Worm (Caenorhabditis elegans): Measurements from ENCODE around the gene T04A8.8.

The T04A8.8 gene

ce11 chrIII:4721750-4722149, 28.0 kb downstream of the T04A8.8 start, which contains the start of gene acy-1 (continued):
- TF ChIP-seq ceh-18 (tag; optimal IDR thresholded peaks at IDR 0.05): peak; percentile 89
- TF ChIP-seq elt-4 (tag; optimal IDR thresholded peaks at IDR 0.05): no peak
- peak; percentile 79 for TF ChIP-seq tbx-2 (tag; optimal IDR thresholded peaks at IDR 0.05)
- TF ChIP-seq npax-4 (tag; optimal IDR thresholded peaks at IDR 0.05): no peak
- no peak for TF ChIP-seq pros-1 (tag; optimal IDR thresholded peaks at IDR 0.05)
- no peak for TF ChIP-seq ceh-48 (tag; optimal IDR thresholded peaks at IDR 0.05)
- TF ChIP-seq syd-9 (tag; optimal IDR thresholded peaks at IDR 0.05): peak; percentile 1
- TF ChIP-seq ceh-2 (tag; optimal IDR thresholded peaks at IDR 0.05): peak; percentile 38
- no peak for TF ChIP-seq pqm-1 (tag; optimal IDR thresholded peaks at IDR 0.05)
- TF ChIP-seq fkh-6 (tag; optimal IDR thresholded peaks at IDR 0.05): no peak
- TF ChIP-seq ceh-14 (tag; optimal IDR thresholded peaks at IDR 0.05): peak; percentile 77
- peak; percentile 61 for TF ChIP-seq dve-1 (tag; optimal IDR thresholded peaks at IDR 0.05)

ce11 chrIII:4723922-4724321, 30.1 kb downstream of the T04A8.8 start:
- TF ChIP-seq nhr-11 (tag; optimal IDR thresholded peaks at IDR 0.05): no peak
- no peak for TF ChIP-seq ceh-31 (tag; optimal IDR thresholded peaks at IDR 0.05)
- TF ChIP-seq ceh-18 (tag; optimal IDR thresholded peaks at IDR 0.05): peak; percentile 14
- TF ChIP-seq unc-42 (tag; optimal IDR thresholded peaks at IDR 0.05): peak; percentile 17

ce11 chrIII:4731295-4731988, 37.6 kb downstream of the T04A8.8 start, which contains the start of gene F17C8.3:
Gene F17C8.3, plus strand, starts transcription at chrIII:4731938.
- no peak for TF ChIP-seq K02D7.2 (tag; optimal IDR thresholded peaks at IDR 0.05)
- TF ChIP-seq ceh-18 (tag; optimal IDR thresholded peaks at IDR 0.05): peak; percentile 69

- no peak for TF ChIP-seq sox-2 (GFP tag; IDR thresholded peaks at IDR 0.05)
- TF ChIP-seq ceh-9 (tag; optimal IDR thresholded peaks at IDR 0.05): no peak
- no peak for TF ChIP-seq C38D4.7 (GFP tag; optimal IDR thresholded peaks at IDR 0.05)
- no peak for TF ChIP-seq ceh-24 (tag; optimal IDR thresholded peaks at IDR 0.05)
- TF ChIP-seq nhr-232 (tag; optimal IDR thresholded peaks at IDR 0.05): no peak
- TF ChIP-seq mec-3 (tag; optimal IDR thresholded peaks at IDR 0.05; ENCODE audit: borderline replicate concordance): no peak
- TF ChIP-seq che-1 (tag; optimal IDR thresholded peaks at IDR 0.05): no peak
- no peak for TF ChIP-seq fax-1 (tag; optimal IDR thresholded peaks at IDR 0.05)
- TF ChIP-seq hlh-13 (GFP tag; optimal IDR thresholded peaks at IDR 0.05): no peak
- no peak for TF ChIP-seq tbx-7 (tag; optimal IDR thresholded peaks at IDR 0.05)
- TF ChIP-seq madf-2 (tag; optimal IDR thresholded peaks at IDR 0.05): no peak
Measured at ce11 chrIII:4734056-4734455, 40.3 kb downstream of the T04A8.8 start, which contains the start of gene F17C8.9. Gene F17C8.9, plus strand, starts transcription at chrIII:4734356.

ce11 chrIII:4735443-4735842, 41.6 kb downstream of the T04A8.8 start, which contains the start of gene F17C8.7:
Gene F17C8.7, plus strand, starts transcription at chrIII:4735743.
- TF ChIP-seq ceh-45 (GFP tag; IDR thresholded peaks at IDR 0.05) (no peak), pqm-1 (tag; optimal IDR thresholded peaks at IDR 0.05) (no peak), fkh-10 (GFP tag; optimal IDR thresholded peaks at IDR 0.05) (no peak), K02D7.2 (tag; optimal IDR thresholded peaks at IDR 0.05) (no peak), sdc-2 (tag; optimal IDR thresholded peaks at IDR 0.05) (no peak), lim-6 (tag; optimal IDR thresholded peaks at IDR 0.05) (no peak), ztf-16 (tag; optimal IDR thresholded peaks at IDR 0.05) (no peak)

- no peak for TF ChIP-seq lim-6 (tag; optimal IDR thresholded peaks at IDR 0.05)
- no peak for TF ChIP-seq rnt-1 (tag; optimal IDR thresholded peaks at IDR 0.05)
- no peak for TF ChIP-seq che-1 (tag; optimal IDR thresholded peaks at IDR 0.05)
- TF ChIP-seq sox-2 (GFP tag; IDR thresholded peaks at IDR 0.05): no peak
- no peak for TF ChIP-seq hlh-15 (tag; optimal IDR thresholded peaks at IDR 0.05)
- no peak for TF ChIP-seq unc-86 (tag; optimal IDR thresholded peaks at IDR 0.05)
- no peak for TF ChIP-seq dve-1 (tag; optimal IDR thresholded peaks at IDR 0.05)
Measured at ce11 chrIII:4739975-4740374, 46.2 kb downstream of the T04A8.8 start, which contains the start of gene ras-2. Gene ras-2, minus strand, starts transcription at chrIII:4740075.
